Fruit fly (Drosophila melanogaster): ENCODE data around the gene SpdS.

SpdS gene

DNA sequence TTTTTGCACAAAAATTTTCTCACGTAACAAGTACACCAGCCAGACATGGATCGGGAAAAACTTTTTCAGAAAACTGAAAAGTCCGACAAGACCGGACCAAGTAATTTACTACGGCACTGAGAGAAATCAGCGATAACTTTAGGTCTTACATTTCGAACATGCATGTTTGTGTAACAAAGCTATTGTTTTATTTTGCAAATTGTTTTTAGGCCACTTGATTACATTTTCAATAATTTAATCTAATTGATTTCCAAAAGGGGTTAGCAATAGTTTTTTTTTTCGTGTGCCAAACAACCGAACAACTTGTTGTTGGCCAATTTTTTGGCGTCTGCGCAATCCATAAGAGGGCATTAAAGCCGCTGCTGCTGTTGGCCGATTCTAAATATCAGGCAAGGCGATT, 18.3 kb upstream of the SpdS start (continued):
- peak; percentile 93 for TF ChIP-seq CG8119 (GFP tag; IDR thresholded peaks at IDR 0.05)
- TF ChIP-seq Ets21C (GFP tag; optimal IDR thresholded peaks at IDR 0.05), result peak; percentile 78
- peak; percentile 76 for TF ChIP-seq vri (GFP tag; optimal IDR thresholded peaks at IDR 0.05)
- TF ChIP-seq Hr39 (GFP tag; optimal IDR thresholded peaks at IDR 0.05), result peak; percentile 90
- peak; percentile 91 for TF ChIP-seq Sox102F (GFP tag; optimal IDR thresholded peaks at IDR 0.05)
- peak; percentile 93 for TF ChIP-seq CG6163 (GFP tag; IDR thresholded peaks at IDR 0.05)
- peak; percentile 41 for TF ChIP-seq Ets96B (tag; optimal IDR thresholded peaks at IDR 0.05)
- TF ChIP-seq Hr38 (GFP tag; optimal IDR thresholded peaks at IDR 0.05), result no peak
- peak; percentile 77 for TF ChIP-seq CG11902 (GFP tag; optimal IDR thresholded peaks at IDR 0.05)
- TF ChIP-seq Lpt (GFP tag; optimal IDR thresholded peaks at IDR 0.05), result peak; percentile 80
- TF ChIP-seq CG16779 (tag; optimal IDR thresholded peaks at IDR 0.05), result peak; percentile 68
- TF ChIP-seq cyc (GFP tag; optimal IDR thresholded peaks at IDR 0.05), result peak; percentile 89
- TF ChIP-seq CG8319 (GFP tag; optimal IDR thresholded peaks at IDR 0.05), result peak; percentile 68
- TF ChIP-seq CG10669 (GFP tag; optimal IDR thresholded peaks at IDR 0.05), result peak; percentile 48
- TF ChIP-seq dac (GFP tag; optimal IDR thresholded peaks at IDR 0.05), result peak; percentile 74
- TF ChIP-seq CG10631 (GFP tag; optimal IDR thresholded peaks at IDR 0.05), result peak; percentile 76
- TF ChIP-seq eg (GFP tag; IDR thresholded peaks at IDR 0.05), result peak; percentile 96
- peak; percentile 96 for TF ChIP-seq Eip78C (GFP tag)
- peak; percentile 90 for TF ChIP-seq CG6276 (GFP tag; optimal IDR thresholded peaks at IDR 0.05)
- TF ChIP-seq acj6 (GFP tag; optimal IDR thresholded peaks at IDR 0.05), result peak; percentile 84
- peak; percentile 94 for TF ChIP-seq CG15336 (GFP tag; IDR thresholded peaks at IDR 0.05)
- peak; percentile 57 for TF ChIP-seq fd85E (GFP tag; optimal IDR thresholded peaks at IDR 0.05)
- peak; percentile 87 for TF ChIP-seq Eip75B (GFP tag; optimal IDR thresholded peaks at IDR 0.05)
- TF ChIP-seq CG1621 (tag; optimal IDR thresholded peaks at IDR 0.05), result no peak
- peak; percentile 95 for TF ChIP-seq svp (GFP tag)
- peak in 1 of 2 experiments; percentile 28 for TF ChIP-seq ss (GFP tag; optimal IDR thresholded peaks at IDR 0.05)
- TF ChIP-seq Met (GFP tag; optimal IDR thresholded peaks at IDR 0.05), result peak; percentile 91
- TF ChIP-seq CG7368 (GFP tag; optimal IDR thresholded peaks at IDR 0.05), result peak; percentile 74
- no peak for TF ChIP-seq CG9139 (GFP tag; optimal IDR thresholded peaks at IDR 0.05)
- TF ChIP-seq salr (GFP tag; optimal IDR thresholded peaks at IDR 0.05), result peak in 1 of 2 experiments; percentile 65
- TF ChIP-seq spab (GFP tag; optimal IDR thresholded peaks at IDR 0.05), result peak; percentile 32
- peak; percentile 75 for TF ChIP-seq CG34406 (GFP tag; optimal IDR thresholded peaks at IDR 0.05)
- no peak for TF ChIP-seq fkh (GFP tag; optimal IDR thresholded peaks at IDR 0.05)
- TF ChIP-seq OdsH (GFP tag; optimal IDR thresholded peaks at IDR 0.05), result peak; percentile 87
- no peak for TF ChIP-seq fd59A (GFP tag; optimal IDR thresholded peaks at IDR 0.05)
- TF ChIP-seq achi (GFP tag; optimal IDR thresholded peaks at IDR 0.05), result peak; percentile 86
- peak; percentile 84 for TF ChIP-seq Sox14 (GFP tag; optimal IDR thresholded peaks at IDR 0.05)
- TF ChIP-seq net (GFP tag; optimal IDR thresholded peaks at IDR 0.05), result peak; percentile 85
- TF ChIP-seq CG6854 (GFP tag; optimal IDR thresholded peaks at IDR 0.05), result peak; percentile 66
- TF ChIP-seq Smox (GFP tag; optimal IDR thresholded peaks at IDR 0.05), result peak; percentile 83
- peak; percentile 66 for TF ChIP-seq CG4318 (GFP tag; optimal IDR thresholded peaks at IDR 0.05)

DNA sequence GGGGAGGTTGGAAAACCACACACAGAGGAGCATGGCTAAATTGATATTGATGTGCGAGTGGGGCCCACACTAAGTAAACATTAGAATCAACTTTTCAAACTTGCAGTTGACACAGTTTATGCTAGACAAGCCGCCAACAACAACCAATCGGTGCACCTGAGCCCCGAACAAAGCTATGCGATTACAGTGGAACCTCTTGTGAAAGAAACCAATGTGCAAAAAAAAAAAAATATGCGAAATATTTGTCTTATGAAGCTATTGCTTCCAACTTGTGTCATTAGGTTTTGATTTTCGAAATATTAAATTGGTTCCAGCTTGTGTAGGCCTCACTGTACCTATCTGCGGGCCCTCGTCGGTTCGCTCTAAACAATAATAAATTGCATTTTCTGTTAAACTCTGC, 13.1 kb upstream of the SpdS start:
- TF ChIP-seq Sox102F (GFP tag; optimal IDR thresholded peaks at IDR 0.05) (peak; percentile 9), Smox (GFP tag; optimal IDR thresholded peaks at IDR 0.05) (no peak), CG3032 (tag; optimal IDR thresholded peaks at IDR 0.05) (peak; percentile 35), Met (GFP tag; optimal IDR thresholded peaks at IDR 0.05) (peak; percentile 37), Lpt (GFP tag; optimal IDR thresholded peaks at IDR 0.05) (peak; percentile 76), CG16779 (tag; optimal IDR thresholded peaks at IDR 0.05) (peak; percentile 34), CG6163 (GFP tag; IDR thresholded peaks at IDR 0.05) (peak; percentile 93), svp (GFP tag) (peak; percentile 54), CG1621 (tag; optimal IDR thresholded peaks at IDR 0.05) (no peak), cyc (GFP tag; optimal IDR thresholded peaks at IDR 0.05) (peak; percentile 66), CG11294 (GFP tag; IDR thresholded peaks at IDR 0.05) (peak; percentile 90), Hr39 (GFP tag; optimal IDR thresholded peaks at IDR 0.05) (peak; percentile 53), CG10669 (GFP tag; optimal IDR thresholded peaks at IDR 0.05) (peak; percentile 50), CG8632 (GFP tag; optimal IDR thresholded peaks at IDR 0.05) (peak; percentile 34), vri (GFP tag; optimal IDR thresholded peaks at IDR 0.05) (no peak), CG8119 (GFP tag; IDR thresholded peaks at IDR 0.05) (peak; percentile 87), salr (GFP tag; optimal IDR thresholded peaks at IDR 0.05) (peak in 1 of 2 experiments; percentile 49), ss (GFP tag; optimal IDR thresholded peaks at IDR 0.05) (no peak), CG6854 (GFP tag; optimal IDR thresholded peaks at IDR 0.05) (no peak), net (GFP tag; optimal IDR thresholded peaks at IDR 0.05) (peak; percentile 72), fd59A (GFP tag; optimal IDR thresholded peaks at IDR 0.05) (peak; percentile 18), fkh (GFP tag; optimal IDR thresholded peaks at IDR 0.05) (peak; percentile 9), Hr38 (GFP tag; optimal IDR thresholded peaks at IDR 0.05) (no peak), Eip75B (GFP tag; optimal IDR thresholded peaks at IDR 0.05) (peak; percentile 38), CG11902 (GFP tag; optimal IDR thresholded peaks at IDR 0.05) (peak; percentile 62), Eip93F (GFP tag; optimal IDR thresholded peaks at IDR 0.05) (no peak), CG31627 (GFP tag; optimal IDR thresholded peaks at IDR 0.05) (peak; percentile 56), CG10631 (GFP tag; optimal IDR thresholded peaks at IDR 0.05) (peak; percentile 61), acj6 (GFP tag; optimal IDR thresholded peaks at IDR 0.05) (peak; percentile 62), esn (GFP tag; optimal IDR thresholded peaks at IDR 0.05) (peak; percentile 46), CG6276 (GFP tag; optimal IDR thresholded peaks at IDR 0.05) (peak; percentile 80), CG15336 (GFP tag; IDR thresholded peaks at IDR 0.05) (peak; percentile 90)

All from whole organism, prepupa.